Fruit fly (Drosophila melanogaster): Measurements from ENCODE around the gene ppk10.

Gene ppk10

dm6 chr2L:10437317-10437716 lies 14.9 kb downstream of the ppk10 start, which contains the start of gene STUB1 (continued):
- TF ChIP-seq CG6791 (GFP tag; IDR thresholded peaks at IDR 0.05; ENCODE audit: partially characterized antibody) = peak; percentile 99
- no peak for TF ChIP-seq H15 (GFP tag; IDR thresholded peaks at IDR 0.05)
- TF ChIP-seq CG6689 (GFP tag; IDR thresholded peaks at IDR 0.05) = no peak
- no peak for TF ChIP-seq Lim3 (GFP tag; IDR thresholded peaks at IDR 0.05)
- no peak for TF ChIP-seq CG4404 (GFP tag; IDR thresholded peaks at IDR 0.05)
- TF ChIP-seq CG2202 (tag; optimal IDR thresholded peaks at IDR 0.05) = no peak
- TF ChIP-seq Atf6 (GFP tag; IDR thresholded peaks at IDR 0.05) = no peak
- no peak for TF ChIP-seq NK7.1 (GFP tag; optimal IDR thresholded peaks at IDR 0.05)
- peak; percentile 42 for TF ChIP-seq Ets97D (GFP tag; optimal IDR thresholded peaks at IDR 0.05)
- TF ChIP-seq zfh1 (GFP tag; IDR thresholded peaks at IDR 0.05) = no peak
- no peak for TF ChIP-seq CG4360 (GFP tag; IDR thresholded peaks at IDR 0.05)
- no peak for TF ChIP-seq da (GFP tag; optimal IDR thresholded peaks at IDR 0.05)
- peak; percentile 67 for TF ChIP-seq CG15514 (GFP tag; optimal IDR thresholded peaks at IDR 0.05)
- TF ChIP-seq Sin3A (optimal IDR thresholded peaks at IDR 0.05) = peak; percentile 7
- no peak for TF ChIP-seq CG6175 (GFP tag; IDR thresholded peaks at IDR 0.05)
- TF ChIP-seq Dp (GFP tag; optimal IDR thresholded peaks at IDR 0.05) = peak; percentile 81
- TF ChIP-seq CG1792 (GFP tag; optimal IDR thresholded peaks at IDR 0.05) = no peak
- no peak for TF ChIP-seq yki (optimal IDR thresholded peaks at IDR 0.05)
- TF ChIP-seq CG10462 (GFP tag; optimal IDR thresholded peaks at IDR 0.05) = no peak
- no peak for TF ChIP-seq disco-r (GFP tag; optimal IDR thresholded peaks at IDR 0.05)
- TF ChIP-seq Xbp1 (GFP tag; optimal IDR thresholded peaks at IDR 0.05) = peak; percentile 16
- TF ChIP-seq CG10979 (tag; optimal IDR thresholded peaks at IDR 0.05) = no peak
- TF ChIP-seq Gug (GFP tag; IDR thresholded peaks at IDR 0.05) = peak; percentile 57; the same call in 1 of the 4 replicates
- TF ChIP-seq cwo (GFP tag; optimal IDR thresholded peaks at IDR 0.05) = no peak
- no peak for TF ChIP-seq CG4424 (GFP tag; optimal IDR thresholded peaks at IDR 0.05)
- no peak for TF ChIP-seq CG11723 (GFP tag; optimal IDR thresholded peaks at IDR 0.05)
- no peak for TF ChIP-seq CG14050 (GFP tag; IDR thresholded peaks at IDR 0.05)
- TF ChIP-seq CG2678 (tag; optimal IDR thresholded peaks at IDR 0.05) = no peak
- TF ChIP-seq CoRest (tag; optimal IDR thresholded peaks at IDR 0.05) = peak; percentile 28
- TF ChIP-seq vnd (GFP tag; IDR thresholded peaks at IDR 0.05; ENCODE audit: partially characterized antibody) = peak; percentile 98
- no peak for TF ChIP-seq CG9727 (GFP tag; optimal IDR thresholded peaks at IDR 0.05)
- no peak for TF ChIP-seq odd (GFP tag; optimal IDR thresholded peaks at IDR 0.05)
- TF ChIP-seq CG10147 (GFP tag; optimal IDR thresholded peaks at IDR 0.05) = no peak
- no peak for TF ChIP-seq B-H1 (GFP tag; IDR thresholded peaks at IDR 0.05)
- no peak for TF ChIP-seq CG15601 (tag; optimal IDR thresholded peaks at IDR 0.05)
- TF ChIP-seq CG2199 (GFP tag; IDR thresholded peaks at IDR 0.05) = 0 out of 3 replicates have a peak, but pooled peaks have one; percentile 44
- TF ChIP-seq emc (GFP tag; optimal IDR thresholded peaks at IDR 0.05) = no peak
- TF ChIP-seq ERR (GFP tag; optimal IDR thresholded peaks at IDR 0.05) = peak; percentile 19
- TF ChIP-seq CG18764 (GFP tag; optimal IDR thresholded peaks at IDR 0.05) = no peak
- no peak for TF ChIP-seq Fer3 (tag; optimal IDR thresholded peaks at IDR 0.05)
- TF ChIP-seq CG5180 (GFP tag; optimal IDR thresholded peaks at IDR 0.05) = no peak
- TF ChIP-seq slou (GFP tag; optimal IDR thresholded peaks at IDR 0.05) = no peak
- no peak for TF ChIP-seq ap (GFP tag; IDR thresholded peaks at IDR 0.05)
- no peak for TF ChIP-seq CG9876 (GFP tag; optimal IDR thresholded peaks at IDR 0.05)

Measured in whole organism, embryonic.